Worm (Caenorhabditis elegans) whole organism, late embryonic: ENCODE measurements around the gene spo-11.

Experiments
- ama-1 ChIP-seq: fragments of 150-350 bp; optimal IDR thresholded peaks from 2 replicates; lab custom pipeline; 2014
- ceh-2 ChIP-seq: sonication (generic microtip); optimal IDR thresholded peaks from 2 replicates; lab custom pipeline; 2016; ENCODE audit warnings: missing genotype, missing genetic modification characterization, missing compliant biosample characterization
- ceh-30 ChIP-seq: fragments of 150-350 bp; optimal IDR thresholded peaks from 2 replicates; lab custom pipeline; 2014; ENCODE audit warnings: missing biosample characterization, missing genetic modification characterization
- dve-1 ChIP-seq: sonication (generic microtip); optimal IDR thresholded peaks from 2 replicates; lab custom pipeline; 2017; ENCODE audit warnings: antibody characterized with exemption, mild to moderate bottlenecking, missing genetic modification characterization, missing compliant biosample characterization
- fkh-6 ChIP-seq: sonication (generic microtip); optimal IDR thresholded peaks from 2 replicates; lab custom pipeline; 2016; ENCODE audit warnings: missing genetic modification characterization, missing compliant biosample characterization
- lin-11 ChIP-seq: fragments of 200-800 bp; sonication (Bioruptor generic); optimal IDR thresholded peaks from 2 replicates; lab custom pipeline; 2018; ENCODE audit warnings: mild to moderate bottlenecking, missing genetic modification characterization, missing compliant biosample characterization
- nfya-1 ChIP-seq: sonication (generic microtip); optimal IDR thresholded peaks from 2 replicates; lab custom pipeline; 2017; ENCODE audit warnings: missing genetic modification characterization, mild to moderate bottlenecking, missing compliant biosample characterization, antibody characterized with exemption, moderate library complexity
- pha-4 ChIP-seq: fragments of 150-350 bp; optimal IDR thresholded peaks from 2 replicates; lab custom pipeline; 2018; ENCODE audit warnings: missing biosample characterization, missing genetic modification reagents, missing genetic modification characterization
- sox-2 ChIP-seq: fragments of 200-800 bp; sonication (Bioruptor generic); IDR thresholded peaks from 2 replicates; pipeline ENCODE4 v1.3.6; 2022; ENCODE audit warnings: missing genetic modification reagents, missing genetic modification characterization, missing compliant biosample characterization
- sox-4 ChIP-seq: sonication (generic microtip); optimal IDR thresholded peaks from 2 replicates; lab custom pipeline; 2017; ENCODE audit warnings: mild to moderate bottlenecking, missing genetic modification characterization, inconsistent platforms, missing compliant biosample characterization
- syd-9 ChIP-seq: sonication (generic microtip); optimal IDR thresholded peaks from 2 replicates; lab custom pipeline; 2016; ENCODE audit warnings: mild to moderate bottlenecking, missing genetic modification characterization, moderate library complexity, missing compliant biosample characterization
- unc-3 ChIP-seq, 2 experiments: fragments of 200-800 bp in 1 of 2; sonication (Bioruptor generic) in 1 of 2; sonication (generic microtip) in 1 of 2; conservative IDR thresholded peaks in 1 of 2; optimal IDR thresholded peaks in 1 of 2; 2 replicates each; pipeline versions ENCODE4 v1.3.6 to Lab custom; 2016 to 2022; ENCODE audit warnings: missing compliant biosample characterization in 2 of 2, missing genetic modification characterization in 2 of 2, missing genetic modification reagents in 1 of 2
- unc-86 ChIP-seq: sonication (generic microtip); optimal IDR thresholded peaks from 2 replicates; lab custom pipeline; 2016; ENCODE audit warnings: missing genetic modification characterization, missing compliant biosample characterization
- zip-5 ChIP-seq: sonication (generic microtip); optimal IDR thresholded peaks from 2 replicates; lab custom pipeline; 2016; ENCODE audit warnings: missing genetic modification characterization, missing compliant biosample characterization

DNA sequence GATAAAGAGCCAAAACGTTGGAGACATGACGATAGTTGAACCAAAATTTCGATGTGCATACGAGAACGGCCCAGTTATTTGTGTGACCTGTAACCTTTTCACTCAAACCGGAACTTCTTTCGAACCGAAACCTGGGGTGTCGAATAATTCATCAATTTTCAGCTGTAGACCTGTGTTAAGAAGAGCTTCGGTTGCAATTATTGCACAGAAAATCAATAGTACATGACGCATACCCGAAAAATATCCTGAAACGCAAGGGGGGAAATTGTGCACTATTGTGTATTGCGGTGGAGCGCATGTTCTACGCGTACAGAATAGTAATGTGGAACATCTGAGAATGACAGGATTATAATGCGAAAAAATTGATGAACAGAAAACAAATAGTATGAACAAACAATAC is 14.9 kb downstream of the spo-11 start, which contains the start of gene pigk-1:
- TF ChIP-seq nfya-1 (no peak), sox-2 (GFP tag; lab: Robert Waterston, UW) (no peak), zip-5 (tag; lab: Kevin White, UChicago) (no peak), lin-11 (no peak), dve-1 (tag; lab: Kevin White, UChicago) (no peak), pha-4 (tag; lab: Kevin White, UChicago) (no peak), unc-3 (GFP tag; conservative IDR thresholded peaks at IDR 0.05; lab: Robert Waterston, UW) (no peak), unc-3 (tag; optimal IDR thresholded peaks at IDR 0.05; lab: Kevin White, UChicago) (no peak), ama-1 (no peak), fkh-6 (tag; lab: Kevin White, UChicago) (no peak), unc-86 (no peak), ceh-30 (tag; lab: Kevin White, UChicago) (no peak), sox-4 (tag; lab: Kevin White, UChicago) (no peak), syd-9 (tag; lab: Kevin White, UChicago) (no peak), ceh-2 (tag; lab: Kevin White, UChicago) (no peak)
